Worm (Caenorhabditis elegans) whole organism, early embryonic: ENCODE measurements around the gene F26F12.5.

Experiments used
- F13C5.2 ChIP-seq: sonication (generic microtip); optimal IDR thresholded peaks from 2 replicates; lab custom pipeline; 2017; ENCODE audit warnings: mild to moderate bottlenecking, missing genetic modification characterization, inconsistent platforms, missing compliant biosample characterization
- ama-1 ChIP-seq: fragments of 150-350 bp; optimal IDR thresholded peaks from 2 replicates; lab custom pipeline; 2014
- tbx-11 ChIP-seq: fragments of 200-800 bp; sonication (Bioruptor generic); IDR thresholded peaks from 2 replicates; pipeline ENCODE4 v1.3.6; 2022; ENCODE audit warnings: missing genetic modification characterization, missing compliant biosample characterization
- tbx-37 ChIP-seq: fragments of 200-800 bp; sonication (Bioruptor generic); conservative IDR thresholded peaks from 2 replicates; pipeline ENCODE4 v1.3.6; 2022; ENCODE audit warnings: missing genetic modification reagents, missing genetic modification characterization, missing compliant biosample characterization

- no peak for TF ChIP-seq ama-1 (lab: Kevin White, UChicago)
- no peak for TF ChIP-seq tbx-37
- no peak for TF ChIP-seq tbx-11 (GFP tag; lab: Robert Waterston, UW)
- TF ChIP-seq F13C5.2 (tag; lab: Kevin White, UChicago) = no peak
These were observed 15.1 kb upstream of the F26F12.5 start, which contains the start of gene C02G6.3 for ce11 chrV:5880064-5880463.
